Worm (Caenorhabditis elegans) whole organism, L2 larva: ENCODE data around the gene Y43F8B.10.

Source experiments
- R02D3.7 ChIP-seq: fragments of 150-350 bp; optimal IDR thresholded peaks from 2 replicates; lab custom pipeline; 2014; ENCODE audit warnings: missing biosample characterization, missing genetic modification characterization
- fos-1 ChIP-seq: fragments of 150-350 bp; optimal IDR thresholded peaks from 2 replicates; lab custom pipeline; 2014; ENCODE audit warnings: missing biosample characterization, missing genetic modification characterization
- lin-11 ChIP-seq: fragments of 150-350 bp; sonication (generic microtip); optimal IDR thresholded peaks from 2 replicates; lab custom pipeline; 2014; ENCODE audit warnings: missing biosample characterization, missing genetic modification characterization, inconsistent platforms, mixed read lengths
- mdl-1 ChIP-seq, 2 experiments: fragments of 150-350 bp in 1 of 2; sonication (generic microtip) in 1 of 2; optimal IDR thresholded peaks; 2 replicates each; lab custom pipeline; 2017; ENCODE audit warnings: missing biosample characterization in 2 of 2, missing genetic modification characterization in 2 of 2
- nhr-77 ChIP-seq: fragments of 150-350 bp; optimal IDR thresholded peaks from 2 replicates; lab custom pipeline; 2014; ENCODE audit warnings: missing biosample characterization, missing genetic modification characterization
- unc-62 ChIP-seq: fragments of 150-350 bp; optimal IDR thresholded peaks from 2 replicates; lab custom pipeline; 2014; ENCODE audit warnings: missing biosample characterization, missing genetic modification reagents, missing genetic modification characterization

ce11 chrV:19432972-19433371 is 41.3 kb upstream of the Y43F8B.10 start, which contains the start of gene C25F9.11:
- no peak for TF ChIP-seq R02D3.7
- TF ChIP-seq unc-62 (GFP tag; lab: Kevin White, UChicago): no peak
- TF ChIP-seq fos-1: no peak
- TF ChIP-seq lin-11 (tag; lab: Kevin White, UChicago): no peak
- TF ChIP-seq nhr-77 (tag; lab: Kevin White, UChicago): no peak
- no peak for TF ChIP-seq mdl-1 (tag; optimal IDR thresholded peaks at IDR 0.05; lab: Kevin White, UChicago)
